Fruit fly (Drosophila melanogaster) whole organism, embryonic: Measurements from ENCODE around the gene CG9150.

ENCODE experiments used
- Antp ChIP-seq: fragments of 200-800 bp; sonication (Bioruptor generic); optimal IDR thresholded peaks from 3 replicates; lab custom pipeline; 2016; ENCODE audit warnings: missing biosample characterization, missing genetic modification characterization
- BEAF-32 ChIP-seq: fragments of 200-800 bp; sonication (Bioruptor generic); optimal IDR thresholded peaks from 3 replicates; lab custom pipeline; 2017; ENCODE audit warnings: missing biosample characterization, missing genetic modification characterization, mild to moderate bottlenecking, moderate library complexity, missing genetic modification reagents
- CG10431 ChIP-seq: fragments of 200-800 bp; sonication (Bioruptor generic); optimal IDR thresholded peaks from 3 replicates; lab custom pipeline; 2018; ENCODE audit warnings: missing biosample characterization, mild to moderate bottlenecking, missing genetic modification characterization
- CG10654 ChIP-seq: fragments of 200-800 bp; sonication (Bioruptor generic); optimal IDR thresholded peaks from 2 replicates; lab custom pipeline; 2016; ENCODE audit warnings: missing biosample characterization, missing genetic modification characterization
- CG11398 ChIP-seq: fragments of 200-800 bp; sonication (Bioruptor generic); optimal IDR thresholded peaks from 2 replicates; lab custom pipeline; 2016; ENCODE audit warnings: missing biosample characterization, missing genetic modification characterization
- CG11456 ChIP-seq: fragments of 200-800 bp; sonication (Bioruptor generic); IDR thresholded peaks from 3 replicates; pipeline ENCODE4 v1.3.6; 2022; ENCODE audit warnings: missing biosample characterization, missing genetic modification characterization
- CG12391 ChIP-seq: fragments of 200-800 bp; sonication (Bioruptor generic); optimal IDR thresholded peaks from 3 replicates; lab custom pipeline; 2018; ENCODE audit warnings: missing biosample characterization, mild to moderate bottlenecking, missing genetic modification characterization, moderate library complexity
- CG12659 ChIP-seq: fragments of 200-800 bp; sonication (Bioruptor generic); optimal IDR thresholded peaks from 3 replicates; lab custom pipeline; 2017; ENCODE audit warnings: mild to moderate bottlenecking, missing biosample characterization, missing genetic modification reagents, missing genetic modification characterization
- CG12942 ChIP-seq: fragments of 200-800 bp; sonication (Bioruptor generic); optimal IDR thresholded peaks from 3 replicates; lab custom pipeline; 2016; ENCODE audit warnings: missing biosample characterization, missing genetic modification characterization
- CG14441 ChIP-seq: fragments of 200-800 bp; sonication (Bioruptor generic); IDR thresholded peaks from 2 replicates; pipeline ENCODE4 v1.3.6; 2022; ENCODE audit warnings: missing biosample characterization, missing genetic modification characterization
- CG15479 ChIP-seq: fragments of 200-800 bp; sonication (Bioruptor generic); optimal IDR thresholded peaks from 3 replicates; lab custom pipeline; 2019; ENCODE audit warnings: missing biosample characterization, mild to moderate bottlenecking, missing genetic modification characterization, moderate library complexity
- CG1602 ChIP-seq: fragments of 200-800 bp; sonication (Bioruptor generic); optimal IDR thresholded peaks from 3 replicates; lab custom pipeline; 2016; ENCODE audit warnings: missing biosample characterization, missing genetic modification characterization
- CG17612 ChIP-seq: fragments of 200-800 bp; sonication (Bioruptor generic); IDR thresholded peaks from 2 replicates; pipeline ENCODE4 v1.3.6; 2022; ENCODE audit warnings: missing biosample characterization, missing genetic modification characterization
- CG1792 ChIP-seq: fragments of 200-800 bp; sonication (Bioruptor generic); optimal IDR thresholded peaks from 2 replicates; lab custom pipeline; 2016; ENCODE audit warnings: missing biosample characterization, missing genetic modification characterization
- CG2129 ChIP-seq: fragments of 200-800 bp; sonication (Bioruptor generic); IDR thresholded peaks from 2 replicates; pipeline ENCODE4 v1.3.6; 2022; ENCODE audit warnings: missing biosample characterization, missing genetic modification characterization; ENCODE audit not compliant: partially characterized antibody
- CG30403 ChIP-seq: fragments of 200-800 bp; sonication (Bioruptor generic); optimal IDR thresholded peaks from 3 replicates; lab custom pipeline; 2016; ENCODE audit warnings: missing biosample characterization, missing genetic modification characterization
- CG32532 ChIP-seq: fragments of 200-800 bp; sonication (Bioruptor generic); IDR thresholded peaks from 2 replicates; pipeline ENCODE4 v1.3.6; 2022; ENCODE audit warnings: missing biosample characterization, missing genetic modification characterization
- CG33557 ChIP-seq: fragments of 200-800 bp; sonication (Bioruptor generic); optimal IDR thresholded peaks from 2 replicates; lab custom pipeline; 2019; ENCODE audit warnings: missing biosample characterization, mild to moderate bottlenecking, missing genetic modification characterization, moderate library complexity
- CG34422 ChIP-seq: fragments of 200-800 bp; sonication (Bioruptor generic); IDR thresholded peaks from 3 replicates; pipeline ENCODE4 v1.3.6; 2022; ENCODE audit warnings: missing biosample characterization, missing genetic modification characterization
- CG4617 ChIP-seq: fragments of 200-800 bp; sonication (Bioruptor generic); optimal IDR thresholded peaks from 3 replicates; lab custom pipeline; 2016; ENCODE audit warnings: missing biosample characterization, missing genetic modification characterization, borderline replicate concordance
- CG8089 ChIP-seq: fragments of 200-800 bp; sonication (Bioruptor generic); optimal IDR thresholded peaks from 3 replicates; lab custom pipeline; 2016; ENCODE audit warnings: missing biosample characterization, missing genetic modification characterization
- CG8281 ChIP-seq: fragments of 200-800 bp; sonication (Bioruptor generic); optimal IDR thresholded peaks from 2 replicates; lab custom pipeline; 2018; ENCODE audit warnings: missing biosample characterization, mild to moderate bottlenecking, missing genetic modification characterization, moderate library complexity
- CG9727 ChIP-seq: fragments of 200-800 bp; sonication (Bioruptor generic); optimal IDR thresholded peaks from 3 replicates; lab custom pipeline; 2017; ENCODE audit warnings: missing biosample characterization, mild to moderate bottlenecking, missing genetic modification characterization
- Chrac-16 ChIP-seq: fragments of 200-800 bp; sonication (Bioruptor generic); optimal IDR thresholded peaks from 3 replicates; lab custom pipeline; 2016; ENCODE audit warnings: missing biosample characterization, missing genetic modification characterization
- HmgZ ChIP-seq: fragments of 200-800 bp; sonication (Bioruptor generic); optimal IDR thresholded peaks from 2 replicates; lab custom pipeline; 2018; ENCODE audit warnings: missing biosample characterization, mild to moderate bottlenecking, missing genetic modification characterization
- Mes4 ChIP-seq: fragments of 200-800 bp; sonication (Bioruptor generic); optimal IDR thresholded peaks from 2 replicates; lab custom pipeline; 2016; ENCODE audit warnings: missing biosample characterization, missing genetic modification characterization
- Oaz ChIP-seq: fragments of 200-800 bp; sonication (Bioruptor generic); IDR thresholded peaks from 2 replicates; pipeline ENCODE4 v1.3.6; 2022; ENCODE audit warnings: missing biosample characterization, missing genetic modification characterization
- abd-A ChIP-seq: fragments of 200-800 bp; sonication (Bioruptor generic); optimal IDR thresholded peaks from 3 replicates; lab custom pipeline; 2019; ENCODE audit warnings: missing biosample characterization, mild to moderate bottlenecking, missing genetic modification characterization, moderate library complexity
- cas ChIP-seq: fragments of 200-800 bp; sonication (Bioruptor generic); IDR thresholded peaks from 2 replicates; pipeline ENCODE4 v1.3.6; 2022; ENCODE audit warnings: missing biosample characterization, missing genetic modification characterization
- crc ChIP-seq: fragments of 200-800 bp; sonication (Bioruptor generic); optimal IDR thresholded peaks from 2 replicates; lab custom pipeline; 2016; ENCODE audit warnings: missing biosample characterization, missing genetic modification characterization
- danr ChIP-seq: fragments of 200-800 bp; sonication (Bioruptor generic); IDR thresholded peaks from 2 replicates; pipeline ENCODE4 v1.3.6; 2022; ENCODE audit warnings: missing biosample characterization, missing genetic modification characterization
- dati ChIP-seq: fragments of 200-800 bp; sonication (Bioruptor generic); IDR thresholded peaks from 2 replicates; pipeline ENCODE4 v1.3.6; 2022; ENCODE audit warnings: missing biosample characterization, missing genetic modification characterization
- emc ChIP-seq: fragments of 200-800 bp; sonication (Bioruptor generic); optimal IDR thresholded peaks from 2 replicates; lab custom pipeline; 2016; ENCODE audit warnings: missing biosample characterization, missing genetic modification characterization
- fd64A ChIP-seq: fragments of 200-800 bp; sonication (Bioruptor generic); optimal IDR thresholded peaks from 3 replicates; lab custom pipeline; 2018; ENCODE audit warnings: missing biosample characterization, mild to moderate bottlenecking, missing genetic modification characterization
- gfzf ChIP-seq: fragments of 200-800 bp; sonication (Bioruptor generic); optimal IDR thresholded peaks from 2 replicates; lab custom pipeline; 2016; ENCODE audit warnings: missing biosample characterization, mild to moderate bottlenecking, missing genetic modification characterization, moderate library complexity
- grn ChIP-seq: fragments of 200-800 bp; sonication (Bioruptor generic); optimal IDR thresholded peaks from 3 replicates; lab custom pipeline; 2017; ENCODE audit warnings: missing biosample characterization, missing genetic modification characterization
- lab ChIP-seq: fragments of 200-800 bp; sonication (Bioruptor generic); optimal IDR thresholded peaks from 3 replicates; lab custom pipeline; 2017; ENCODE audit warnings: missing biosample characterization, missing genetic modification characterization, mild to moderate bottlenecking, moderate library complexity, missing genetic modification reagents
- nerfin-2 ChIP-seq: fragments of 200-800 bp; sonication (Bioruptor generic); IDR thresholded peaks from 2 replicates; pipeline ENCODE4 v1.3.6; 2022; ENCODE audit warnings: missing biosample characterization, missing genetic modification characterization; ENCODE audit not compliant: partially characterized antibody
- pnt ChIP-seq: fragments of 200-800 bp; sonication (Bioruptor generic); optimal IDR thresholded peaks from 3 replicates; lab custom pipeline; 2016; ENCODE audit warnings: missing biosample characterization, missing genetic modification characterization
- prd ChIP-seq, 3 experiments: fragments of >200 bp in 2 of 3; fragments of 200-800 bp in 1 of 3; sonication (Bioruptor generic) in 1 of 3; optimal IDR thresholded peaks in 2 of 3; IDR thresholded peaks in 1 of 3; 2 replicates in 2 of 3; 3 replicates in 1 of 3; pipeline versions ENCODE4 v1.3.6 to Lab custom; 2017 to 2022; ENCODE audit warnings: missing biosample characterization in 1 of 3, missing genetic modification characterization in 1 of 3
- psq ChIP-seq: fragments of 200-800 bp; sonication (Bioruptor generic); optimal IDR thresholded peaks from 2 replicates; lab custom pipeline; 2017; ENCODE audit warnings: missing biosample characterization, missing genetic modification characterization
- shn ChIP-seq: fragments of 200-800 bp; sonication (Bioruptor generic); optimal IDR thresholded peaks from 3 replicates; lab custom pipeline; 2016; ENCODE audit warnings: missing biosample characterization, missing genetic modification characterization
- sqz ChIP-seq: fragments of 200-800 bp; sonication (Bioruptor generic); optimal IDR thresholded peaks from 3 replicates; lab custom pipeline; 2018; ENCODE audit warnings: missing biosample characterization, mild to moderate bottlenecking, missing genetic modification characterization
- stc ChIP-seq: fragments of 200-800 bp; sonication (Bioruptor generic); IDR thresholded peaks from 2 replicates; pipeline ENCODE4 v1.3.6; 2022; ENCODE audit warnings: missing biosample characterization, missing genetic modification characterization
- tap ChIP-seq: fragments of 200-800 bp; optimal IDR thresholded peaks from 3 replicates; lab custom pipeline; 2019; ENCODE audit warnings: missing biosample characterization, mild to moderate bottlenecking, missing genetic modification characterization, moderate library complexity
- tll ChIP-seq, 2 experiments: fragments of 200-800 bp in 1 of 2; fragments of >200 bp in 1 of 2; sonication (Bioruptor generic) in 1 of 2; optimal IDR thresholded peaks; 2 replicates each; lab custom pipeline; 2017 to 2019; ENCODE audit warnings: missing biosample characterization in 2 of 2, missing genetic modification characterization in 2 of 2, mild to moderate bottlenecking in 1 of 2, moderate library complexity in 1 of 2
- tx ChIP-seq: fragments of 200-800 bp; sonication (Bioruptor generic); optimal IDR thresholded peaks from 2 replicates; lab custom pipeline; 2016; ENCODE audit warnings: missing biosample characterization, missing genetic modification characterization
- usp ChIP-seq: fragments of >200 bp; optimal IDR thresholded peaks from 2 replicates; lab custom pipeline; 2017; ENCODE audit warnings: missing biosample characterization, missing genetic modification characterization

Gene CG9150

DNA sequence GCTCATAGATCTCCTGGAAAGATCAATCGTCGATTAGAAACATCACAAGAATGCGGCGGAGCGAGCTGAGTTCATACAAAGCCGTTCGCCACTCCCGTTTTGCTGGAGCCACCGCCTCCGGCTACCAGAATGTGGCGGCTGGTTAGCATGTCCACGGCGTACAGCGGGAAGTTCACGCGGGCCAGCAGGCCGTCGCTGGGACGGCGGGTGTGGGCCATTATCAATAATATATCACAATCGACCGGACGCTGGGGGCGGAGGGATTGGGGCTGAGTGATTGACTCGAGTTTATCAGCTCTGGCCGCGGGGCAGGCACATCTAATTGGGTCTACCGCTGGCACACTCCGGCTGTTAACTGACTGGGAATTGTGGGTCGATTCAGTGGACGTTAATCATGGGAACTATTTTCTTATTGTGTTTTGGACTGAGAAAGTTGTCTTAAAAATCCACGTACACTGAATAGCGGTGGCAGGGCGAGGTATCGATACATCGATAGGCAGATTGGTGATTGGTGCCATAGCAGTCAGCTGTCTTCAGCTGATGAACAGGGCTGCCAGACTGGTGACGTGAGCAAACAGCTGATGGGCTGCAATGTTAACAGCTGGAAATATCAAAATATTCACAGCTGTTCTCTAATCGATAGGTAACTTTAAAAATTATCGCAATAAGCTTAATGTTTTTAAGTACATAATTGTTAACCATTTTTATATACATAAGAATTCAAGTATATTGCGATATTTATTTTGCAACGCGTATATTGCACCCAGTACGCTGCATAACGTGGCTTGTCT, 30.3 kb upstream of the CG9150 start, which contains the start of gene CG9175 (continued):
- TF ChIP-seq abd-A (tag; lab: Kevin White, UChicago) (peak; percentile 62), CG11456 (GFP tag; lab: Robert Waterston, UW) (0 out of 3 replicates have a peak, but pooled peaks have one; percentile 58), CG15479 (GFP tag; lab: Kevin White, UChicago) (no peak), lab (GFP tag; lab: Kevin White, UChicago) (peak; percentile 67), CG12942 (GFP tag; lab: Kevin White, UChicago) (no peak), CG34422 (GFP tag; lab: Robert Waterston, UW) (peak; percentile 81), dati (no peak), psq (GFP tag; lab: Kevin White, UChicago) (no peak), CG12391 (peak; percentile 58), CG14441 (no peak), Oaz (GFP tag; lab: Robert Waterston, UW) (peak; percentile 13; the same call in 1 of the 2 replicates), CG30403 (GFP tag; lab: Kevin White, UChicago) (peak; percentile 44), usp (GFP tag; lab: Kevin White, UChicago) (no peak), CG11398 (peak; percentile 5), BEAF-32 (GFP tag; lab: Kevin White, UChicago) (peak; percentile 99), gfzf (GFP tag; lab: Kevin White, UChicago) (peak; percentile 41), tll (GFP tag; optimal IDR thresholded peaks at IDR 0.05; lab: Kevin White, UChicago) (peak in 1 of 2 experiments; percentile 78), CG1792 (GFP tag; lab: Kevin White, UChicago) (peak; percentile 15), cas (GFP tag; lab: Robert Waterston, UW) (peak; percentile 58; the same call in 1 of the 2 replicates), danr (GFP tag; lab: Robert Waterston, UW) (no peak), pnt (GFP tag; lab: Kevin White, UChicago) (peak; percentile 12), shn (no peak), fd64A (GFP tag; lab: Kevin White, UChicago) (no peak), prd (optimal IDR thresholded peaks at IDR 0.05; lab: Kevin White, UChicago) (no peak), prd (GFP tag; IDR thresholded peaks at IDR 0.05; lab: Robert Waterston, UW) (0 out of 3 replicates have a peak, but pooled peaks have one; percentile 18), emc (GFP tag; lab: Kevin White, UChicago) (no peak), Antp (GFP tag; lab: Kevin White, UChicago) (peak; percentile 39), tap (peak; percentile 42), grn (GFP tag; lab: Kevin White, UChicago) (no peak), tx (GFP tag; lab: Kevin White, UChicago) (peak; percentile 39), CG17612 (GFP tag; lab: Robert Waterston, UW) (no peak), Mes4 (GFP tag; lab: Kevin White, UChicago) (no peak), CG10654 (GFP tag; lab: Kevin White, UChicago) (no peak), CG10431 (GFP tag; lab: Kevin White, UChicago) (no peak), HmgZ (peak; percentile 91), CG8281 (tag; lab: Kevin White, UChicago) (no peak), Chrac-16 (GFP tag; lab: Kevin White, UChicago) (no peak), stc (GFP tag; lab: Robert Waterston, UW) (peak; percentile 35; the same call in 1 of the 2 replicates), crc (GFP tag; lab: Kevin White, UChicago) (no peak), sqz (GFP tag; lab: Kevin White, UChicago) (no peak), CG33557 (GFP tag; lab: Kevin White, UChicago) (no peak), nerfin-2 (GFP tag; lab: Robert Waterston, UW) (peak; percentile 75; the same call in 1 of the 2 replicates), CG12659 (GFP tag; lab: Kevin White, UChicago) (peak; percentile 88), CG2129 (GFP tag; lab: Robert Waterston, UW) (peak; percentile 89), CG32532 (GFP tag; lab: Robert Waterston, UW) (peak; percentile 58; the same call in 1 of the 2 replicates), CG4617 (peak; percentile 96), CG9727 (GFP tag; lab: Kevin White, UChicago) (peak; percentile 38), CG8089 (GFP tag; lab: Kevin White, UChicago) (no peak), CG1602 (GFP tag; lab: Kevin White, UChicago) (no peak)
